Worm (Caenorhabditis elegans) whole organism, L1 larva: ENCODE results near the gene gst-44.

ENCODE experiments used
- hlh-17 ChIP-seq: fragments of 200-800 bp; sonication (Bioruptor generic); optimal IDR thresholded peaks from 2 replicates; lab custom pipeline; 2018; ENCODE audit warnings: missing genetic modification characterization, mild to moderate bottlenecking, missing compliant biosample characterization, moderate library complexity, borderline replicate concordance
- lin-13 ChIP-seq: fragments of 150-350 bp; optimal IDR thresholded peaks from 2 replicates; lab custom pipeline; 2014; ENCODE audit warnings: missing biosample characterization, missing genetic modification reagents, missing genetic modification characterization
- mep-1 ChIP-seq: fragments of 150-350 bp; optimal IDR thresholded peaks from 2 replicates; lab custom pipeline; 2014; ENCODE audit warnings: missing biosample characterization, missing genetic modification characterization
- nhr-11 ChIP-seq: fragments of 150-350 bp; optimal IDR thresholded peaks from 2 replicates; lab custom pipeline; 2014; ENCODE audit warnings: missing biosample characterization, missing genetic modification characterization
- pag-3 ChIP-seq: sonication (generic microtip); optimal IDR thresholded peaks from 2 replicates; lab custom pipeline; 2017; ENCODE audit warnings: missing genetic modification characterization, mild to moderate bottlenecking, missing compliant biosample characterization, antibody characterized with exemption, borderline replicate concordance; ENCODE audit not compliant: insufficient read depth
- unc-30 ChIP-seq: sonication (generic microtip); optimal IDR thresholded peaks from 2 replicates; lab custom pipeline; 2017; ENCODE audit warnings: missing biosample characterization, missing genetic modification characterization
- xbp-1 ChIP-seq: sonication (generic microtip); optimal IDR thresholded peaks from 2 replicates; lab custom pipeline; 2016; ENCODE audit warnings: missing genetic modification characterization, missing compliant biosample characterization

- TF ChIP-seq xbp-1, result peak; percentile 11
- no peak for TF ChIP-seq pag-3
- TF ChIP-seq unc-30 (tag; lab: Kevin White, UChicago), result no peak
- peak; percentile 23 for TF ChIP-seq mep-1 (tag; lab: Kevin White, UChicago)
- TF ChIP-seq lin-13 (GFP tag; lab: Kevin White, UChicago), result no peak
- TF ChIP-seq nhr-11 (tag; lab: Kevin White, UChicago), result no peak
- TF ChIP-seq hlh-17, result no peak
Observed at ce11 chrV:16350775-16351378, 39.8 kb upstream of the gst-44 start.
